Worm (Caenorhabditis elegans): Measurements from ENCODE around the gene istr-1.

DNA sequence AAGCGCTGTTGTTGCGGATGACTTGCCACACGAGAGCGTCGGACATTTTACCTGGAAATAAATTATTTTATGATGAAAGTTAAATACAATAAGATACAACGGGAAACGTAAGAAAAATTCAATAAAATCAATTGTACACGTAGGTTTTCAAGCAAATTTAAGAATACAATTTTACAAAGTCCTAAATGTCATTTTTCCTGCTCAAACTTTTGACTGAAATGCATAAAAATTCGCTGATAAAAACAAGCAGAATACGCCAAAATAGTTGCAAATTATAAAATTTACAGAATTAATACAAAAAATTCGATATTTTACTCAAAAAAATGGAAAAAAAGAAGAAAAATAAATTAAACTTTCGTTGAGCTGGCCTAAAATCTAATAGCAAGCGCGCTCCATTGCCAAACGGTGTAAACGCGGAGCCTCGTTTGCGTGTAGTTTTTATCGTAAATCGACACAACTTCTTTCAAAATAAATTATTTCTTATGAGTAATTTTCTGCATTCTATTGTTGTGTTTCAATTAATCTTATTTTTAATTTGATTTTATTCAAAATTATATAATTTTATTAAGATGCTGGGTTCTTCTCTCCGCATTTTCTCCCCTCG is 30.5 kb downstream of the istr-1 start, which contains the start of the genes rpl-28 and mrpl-49:
- no peak for TF ChIP-seq odd-2 (tag; optimal IDR thresholded peaks at IDR 0.05)
- TF ChIP-seq F13H6.1 (tag; optimal IDR thresholded peaks at IDR 0.05): no peak
- TF ChIP-seq sox-4 (tag; optimal IDR thresholded peaks at IDR 0.05): no peak
- TF ChIP-seq dve-1 (tag; optimal IDR thresholded peaks at IDR 0.05): peak; percentile 63
- TF ChIP-seq elt-2 (tag; optimal IDR thresholded peaks at IDR 0.05): peak; percentile 36
- no peak for TF ChIP-seq ceh-24 (tag; optimal IDR thresholded peaks at IDR 0.05)
